Worm (Caenorhabditis elegans) whole organism, young adult: ENCODE results near the gene ppm-1.H.

ENCODE experiments used
- C06A6.2 ChIP-seq: fragments of 200-800 bp; sonication (Bioruptor generic); conservative IDR thresholded peaks from 2 replicates; pipeline ENCODE4 v1.3.6; 2022; ENCODE audit warnings: missing genetic modification characterization, missing compliant biosample characterization
- F33H1.4 ChIP-seq: fragments of 200-800 bp; sonication (Bioruptor generic); IDR thresholded peaks from 2 replicates; pipeline ENCODE4 v1.3.6; 2022; ENCODE audit warnings: missing genetic modification reagents, missing genetic modification characterization, missing compliant biosample characterization
- F55B11.4 ChIP-seq: sonication (generic microtip); optimal IDR thresholded peaks from 2 replicates; lab custom pipeline; 2016; ENCODE audit warnings: missing compliant biosample characterization, missing genetic modification characterization, borderline replicate concordance; ENCODE audit not compliant: insufficient read depth
- F57C9.4 ChIP-seq: sonication (generic microtip); optimal IDR thresholded peaks from 2 replicates; lab custom pipeline; 2017; ENCODE audit warnings: mild to moderate bottlenecking, missing genetic modification characterization, missing compliant biosample characterization
- Y56A3A.18 ChIP-seq: fragments of 200-800 bp; sonication (Bioruptor generic); IDR thresholded peaks from 2 replicates; pipeline ENCODE4 v1.3.6; 2022; ENCODE audit warnings: missing genetic modification reagents, missing genetic modification characterization, missing compliant biosample characterization
- aptf-2 ChIP-seq: fragments of 200-800 bp; sonication (Bioruptor generic); conservative IDR thresholded peaks from 2 replicates; pipeline ENCODE4 v1.3.6; 2022; ENCODE audit warnings: missing genetic modification reagents, missing genetic modification characterization, missing compliant biosample characterization
- aptf-3 ChIP-seq: fragments of 200-800 bp; sonication (Bioruptor generic); IDR thresholded peaks from 2 replicates; pipeline ENCODE4 v1.3.6; 2022; ENCODE audit warnings: missing genetic modification characterization, missing compliant biosample characterization
- attf-5 ChIP-seq: fragments of 200-800 bp; sonication (Bioruptor generic); optimal IDR thresholded peaks from 2 replicates; lab custom pipeline; 2018; ENCODE audit warnings: mild to moderate bottlenecking, missing genetic modification characterization, missing compliant biosample characterization
- bed-2 ChIP-seq: fragments of 200-800 bp; sonication (Bioruptor generic); IDR thresholded peaks from 2 replicates; pipeline ENCODE4 v1.3.6; 2022; ENCODE audit warnings: missing genetic modification reagents, missing genetic modification characterization, missing compliant biosample characterization
- ceh-79 ChIP-seq: sonication (generic microtip); optimal IDR thresholded peaks from 2 replicates; lab custom pipeline; 2017; ENCODE audit warnings: mild to moderate bottlenecking, missing genetic modification characterization, missing compliant biosample characterization
- die-1 ChIP-seq: sonication (generic microtip); optimal IDR thresholded peaks from 2 replicates; lab custom pipeline; 2016; ENCODE audit warnings: missing genotype, mild to moderate bottlenecking, missing genetic modification characterization, missing compliant biosample characterization
- efl-1 ChIP-seq: fragments of 150-350 bp; optimal IDR thresholded peaks from 2 replicates; lab custom pipeline; 2014; ENCODE audit warnings: missing biosample characterization, missing genetic modification reagents, missing genetic modification characterization
- egl-18 ChIP-seq: fragments of 200-800 bp; sonication (Bioruptor generic); IDR thresholded peaks from 2 replicates; pipeline ENCODE4 v1.3.6; 2022; ENCODE audit warnings: missing genetic modification reagents, missing genetic modification characterization, missing compliant biosample characterization
- egrh-3 ChIP-seq: fragments of 200-800 bp; sonication (Bioruptor generic); IDR thresholded peaks from 2 replicates; pipeline ENCODE4 v1.3.6; 2022; ENCODE audit warnings: missing genetic modification reagents, missing genetic modification characterization, missing compliant biosample characterization
- fkh-3 ChIP-seq: sonication (generic microtip); optimal IDR thresholded peaks from 2 replicates; lab custom pipeline; 2016; ENCODE audit warnings: mild to moderate bottlenecking, missing genetic modification characterization, missing compliant biosample characterization
- hlh-12 ChIP-seq: sonication (generic microtip); optimal IDR thresholded peaks from 2 replicates; lab custom pipeline; 2016; ENCODE audit warnings: missing genetic modification characterization, missing compliant biosample characterization
- hmg-1.2 ChIP-seq: fragments of 200-800 bp; sonication (Bioruptor generic); IDR thresholded peaks from 2 replicates; pipeline ENCODE4 v1.3.6; 2022; ENCODE audit warnings: missing genetic modification reagents, missing genetic modification characterization, missing compliant biosample characterization
- lsy-27 ChIP-seq: sonication (generic microtip); optimal IDR thresholded peaks from 2 replicates; lab custom pipeline; 2017; ENCODE audit warnings: missing genetic modification characterization, mild to moderate bottlenecking, missing compliant biosample characterization, antibody characterized with exemption, missing genotype, borderline replicate concordance; ENCODE audit not compliant: insufficient read depth
- madf-10 ChIP-seq: sonication (generic microtip); optimal IDR thresholded peaks from 2 replicates; lab custom pipeline; 2016; ENCODE audit warnings: mild to moderate bottlenecking, missing genetic modification characterization, missing compliant biosample characterization
- madf-8 ChIP-seq: fragments of 200-800 bp; sonication (Bioruptor generic); conservative IDR thresholded peaks from 2 replicates; pipeline ENCODE4 v1.3.6; 2022; ENCODE audit warnings: missing genetic modification reagents, missing genetic modification characterization, missing compliant biosample characterization
- mel-28 ChIP-seq: sonication (generic microtip); optimal IDR thresholded peaks from 2 replicates; lab custom pipeline; 2016; ENCODE audit warnings: borderline replicate concordance, mild to moderate bottlenecking, missing genetic modification characterization, missing compliant biosample characterization
- mes-4 ChIP-seq: sonication (generic microtip); optimal IDR thresholded peaks from 2 replicates; lab custom pipeline; 2016; ENCODE audit warnings: missing genotype, missing genetic modification characterization, missing compliant biosample characterization
- mxl-1 ChIP-seq: sonication (generic microtip); optimal IDR thresholded peaks from 2 replicates; lab custom pipeline; 2016; ENCODE audit warnings: missing genetic modification characterization, missing compliant biosample characterization
- nhr-80 ChIP-seq: sonication (generic microtip); optimal IDR thresholded peaks from 2 replicates; lab custom pipeline; 2016; ENCODE audit warnings: missing genetic modification characterization, missing compliant biosample characterization
- pbrm-1 ChIP-seq: fragments of 200-800 bp; sonication (Bioruptor generic); IDR thresholded peaks from 2 replicates; pipeline ENCODE4 v1.3.6; 2022; ENCODE audit warnings: missing genetic modification reagents, missing genetic modification characterization, missing compliant biosample characterization
- repo-1 ChIP-seq: sonication (generic microtip); optimal IDR thresholded peaks from 2 replicates; lab custom pipeline; 2017; ENCODE audit warnings: mild to moderate bottlenecking, missing genetic modification characterization, missing compliant biosample characterization
- sdz-38 ChIP-seq: sonication (generic microtip); optimal IDR thresholded peaks from 2 replicates; lab custom pipeline; 2016; ENCODE audit warnings: missing genotype, missing genetic modification characterization, missing compliant biosample characterization
- sea-2 ChIP-seq: fragments of 200-800 bp; sonication (Bioruptor generic); IDR thresholded peaks from 2 replicates; pipeline ENCODE4 v1.3.6; 2022; ENCODE audit warnings: missing genetic modification characterization, missing compliant biosample characterization
- snpc-1.3 ChIP-seq: sonication (generic microtip); optimal IDR thresholded peaks from 2 replicates; lab custom pipeline; 2017; ENCODE audit warnings: missing genetic modification characterization, mild to moderate bottlenecking, missing compliant biosample characterization, antibody characterized with exemption, moderate library complexity, missing genotype, missing genetic modification reagents; ENCODE audit not compliant: insufficient read depth
- snpc-3.4 ChIP-seq: sonication (generic microtip); optimal IDR thresholded peaks from 2 replicates; lab custom pipeline; 2017; ENCODE audit warnings: missing genetic modification characterization, mild to moderate bottlenecking, missing compliant biosample characterization, antibody characterized with exemption, moderate library complexity, missing genotype, missing genetic modification reagents
- snpc-4 ChIP-seq, 5 experiments: fragments of 150-350 bp in 1 of 5; sonication (generic microtip) in 4 of 5; optimal IDR thresholded peaks; 2 replicates each; lab custom pipeline; 2014 to 2018; ENCODE audit warnings: missing genetic modification characterization in 5 of 5, missing biosample characterization in 3 of 5, antibody characterized with exemption in 2 of 5, mild to moderate bottlenecking in 2 of 5, missing compliant biosample characterization in 2 of 5, missing genotype in 2 of 5, moderate library complexity in 2 of 5, missing genetic modification reagents in 1 of 5
- tbp1 ChIP-seq: fragments of 200-800 bp; sonication (Bioruptor generic); optimal IDR thresholded peaks from 2 replicates; lab custom pipeline; 2018; ENCODE audit warnings: mild to moderate bottlenecking, missing genetic modification characterization, missing compliant biosample characterization
- tlf-1 ChIP-seq: fragments of 200-800 bp; sonication (Bioruptor generic); optimal IDR thresholded peaks from 2 replicates; lab custom pipeline; 2018; ENCODE audit warnings: mild to moderate bottlenecking, missing genetic modification characterization, missing compliant biosample characterization
- zfh-2 ChIP-seq: fragments of 200-800 bp; sonication (Bioruptor generic); conservative IDR thresholded peaks from 2 replicates; pipeline ENCODE4 v1.3.6; 2022; ENCODE audit warnings: missing genetic modification reagents, missing genetic modification characterization, missing compliant biosample characterization
- ztf-26 ChIP-seq: sonication (generic microtip); optimal IDR thresholded peaks from 2 replicates; lab custom pipeline; 2017; ENCODE audit warnings: missing genetic modification characterization, missing compliant biosample characterization
- ztf-3 ChIP-seq: fragments of 200-800 bp; sonication (Bioruptor generic); optimal IDR thresholded peaks from 2 replicates; lab custom pipeline; 2018; ENCODE audit warnings: mild to moderate bottlenecking, missing genetic modification characterization, missing compliant biosample characterization
- ztf-6 ChIP-seq: fragments of 200-800 bp; sonication (Bioruptor generic); IDR thresholded peaks from 2 replicates; pipeline ENCODE4 v1.3.6; 2022; ENCODE audit warnings: missing genetic modification reagents, missing genetic modification characterization, missing compliant biosample characterization

ppm-1.H gene

ce11 chrIV:12278507-12278906, 10.4 kb upstream of the ppm-1.H start, which contains the start of the genes tag-335 and vkmt-1 (continued):
- TF ChIP-seq ztf-26 (tag; lab: Kevin White, UChicago) (no peak), snpc-1.3 (tag; lab: Kevin White, UChicago) (peak; percentile 24), madf-8 (GFP tag; lab: Robert Waterston, UW) (peak; percentile 11; the same call in 1 of the 2 replicates), mxl-1 (no peak), hlh-12 (tag; lab: Kevin White, UChicago) (no peak), pbrm-1 (GFP tag; lab: Robert Waterston, UW) (no peak), tbp1 (GFP tag; lab: Kevin White, UChicago) (no peak), mel-28 (tag; lab: Kevin White, UChicago) (no peak), snpc-4 (GFP tag; optimal IDR thresholded peaks at IDR 0.05; lab: Kevin White, UChicago) (no peak), snpc-4 (tag; optimal IDR thresholded peaks at IDR 0.05; lab: Kevin White, UChicago) (peak in 1 of 4 experiments; percentile 21), bed-2 (no peak), zfh-2 (GFP tag; lab: Robert Waterston, UW) (no peak), tlf-1 (GFP tag; lab: Kevin White, UChicago) (no peak), snpc-3.4 (tag; lab: Kevin White, UChicago) (no peak)

DNA sequence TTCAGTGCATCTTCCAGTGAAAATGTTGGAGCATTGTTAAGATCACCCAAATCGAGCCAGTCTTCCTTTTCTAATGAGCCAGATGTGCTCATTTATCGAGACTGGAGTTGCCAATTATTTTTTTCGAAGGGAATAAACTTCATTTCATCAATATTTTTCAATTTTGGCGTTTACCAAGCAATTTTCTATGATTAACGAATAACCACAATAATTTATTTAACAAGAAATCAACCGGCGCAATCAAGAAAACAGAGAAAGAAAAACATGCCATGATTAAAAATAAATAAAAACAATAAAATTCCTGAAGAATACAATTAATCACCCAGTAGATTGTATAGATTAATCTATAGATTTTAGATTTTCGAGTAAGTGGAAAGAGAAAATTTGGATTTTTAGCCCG, 7.8 kb upstream of the ppm-1.H start, which contains the start of gene vps-8:
vps-8 (minus strand) TSS at position 101 of the 400 bp plus-strand sequence.
- TF ChIP-seq aptf-3 (GFP tag; lab: Robert Waterston, UW), result no peak
- TF ChIP-seq snpc-1.3 (tag; lab: Kevin White, UChicago), result no peak
- no peak for TF ChIP-seq ceh-79 (tag; lab: Kevin White, UChicago)
- no peak for TF ChIP-seq Y56A3A.18 (GFP tag; lab: Robert Waterston, UW)
- TF ChIP-seq tlf-1 (GFP tag; lab: Kevin White, UChicago), result peak; percentile 1

DNA sequence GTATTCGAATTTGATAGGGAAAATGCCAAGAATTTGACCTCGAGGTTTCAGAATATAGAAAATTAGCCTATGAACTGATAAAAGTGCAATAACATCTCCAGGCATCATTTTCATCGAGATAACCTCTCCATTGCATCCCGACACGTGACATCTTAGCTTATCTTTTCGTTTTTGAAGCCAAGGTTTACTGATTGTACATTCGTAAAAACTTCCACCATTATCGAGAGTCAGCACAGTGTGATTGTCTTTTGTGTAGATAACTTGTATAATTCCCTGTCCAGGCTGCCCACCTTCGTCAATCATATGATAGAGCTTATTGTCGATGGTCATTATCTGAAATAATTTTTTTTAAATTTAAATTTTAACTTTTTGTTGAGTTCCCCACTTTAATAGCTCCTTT, 6.2 kb upstream of the ppm-1.H start:
- TF ChIP-seq F55B11.4 (tag; lab: Kevin White, UChicago) (no peak), ztf-6 (GFP tag; lab: Robert Waterston, UW) (no peak), lsy-27 (tag; lab: Kevin White, UChicago) (no peak), bed-2 (no peak), sea-2 (no peak), attf-5 (GFP tag; lab: Kevin White, UChicago) (no peak), nhr-80 (tag; lab: Kevin White, UChicago) (no peak), sdz-38 (no peak), egl-18 (GFP tag; lab: Robert Waterston, UW) (no peak), F33H1.4 (no peak)

ce11 chrIV:12270392-12270791, 2.3 kb upstream of the ppm-1.H start, which contains the start of gene C42C1.3:
Gene C42C1.3 (minus strand): TSS chrIV:12270492.
- TF ChIP-seq repo-1 (tag; lab: Kevin White, UChicago), result no peak
- TF ChIP-seq egrh-3 (GFP tag; lab: Robert Waterston, UW), result no peak
- no peak for TF ChIP-seq ceh-79 (tag; lab: Kevin White, UChicago)
- no peak for TF ChIP-seq die-1
- TF ChIP-seq attf-5 (GFP tag; lab: Kevin White, UChicago), result no peak
- no peak for TF ChIP-seq fkh-3 (tag; lab: Kevin White, UChicago)
- no peak for TF ChIP-seq mes-4 (tag; lab: Kevin White, UChicago)
- TF ChIP-seq F57C9.4 (tag; lab: Kevin White, UChicago), result no peak
- no peak for TF ChIP-seq hmg-1.2 (GFP tag; lab: Robert Waterston, UW)
- no peak for TF ChIP-seq pbrm-1 (GFP tag; lab: Robert Waterston, UW)
- no peak for TF ChIP-seq ztf-3 (GFP tag; lab: Kevin White, UChicago)
- no peak for TF ChIP-seq madf-10 (tag; lab: Kevin White, UChicago)
- no peak for TF ChIP-seq aptf-2 (GFP tag; lab: Robert Waterston, UW)
- no peak for TF ChIP-seq efl-1 (GFP tag; lab: Kevin White, UChicago)
- no peak for TF ChIP-seq C06A6.2 (GFP tag; lab: Robert Waterston, UW)
- no peak for TF ChIP-seq sdz-38
